Fruit fly (Drosophila melanogaster) whole organism, prepupa: ENCODE measurements around the gene CG7806.

Source experiments
- CG6854 ChIP-seq: fragments of 200-800 bp; sonication (Bioruptor generic); optimal IDR thresholded peaks from 2 replicates; lab custom pipeline; 2017; ENCODE audit warnings: missing biosample characterization, mild to moderate bottlenecking, missing genetic modification characterization
- CG8632 ChIP-seq: fragments of 200-800 bp; sonication (Bioruptor generic); optimal IDR thresholded peaks from 3 replicates; lab custom pipeline; 2016; ENCODE audit warnings: missing biosample characterization, missing genetic modification characterization
- Hr39 ChIP-seq: fragments of 200-800 bp; sonication (Bioruptor generic); optimal IDR thresholded peaks from 2 replicates; lab custom pipeline; 2016; ENCODE audit warnings: missing biosample characterization, missing genetic modification characterization
- OdsH ChIP-seq: fragments of 200-800 bp; sonication (Bioruptor generic); optimal IDR thresholded peaks from 3 replicates; lab custom pipeline; 2016; ENCODE audit warnings: missing biosample characterization, missing genetic modification characterization

dm6 chr2L:8279400-8280065 is 31.7 kb upstream of the CG7806 start:
- peak; percentile 86 for TF ChIP-seq CG8632 (GFP tag; lab: Kevin White, UChicago)
- peak; percentile 92 for TF ChIP-seq CG6854 (GFP tag; lab: Kevin White, UChicago)
- TF ChIP-seq Hr39, result peak; percentile 95
- TF ChIP-seq OdsH (GFP tag; lab: Kevin White, UChicago), result peak; percentile 90
